Fruit fly (Drosophila melanogaster) whole organism, adult: ENCODE results near the gene Cdc5.

Source experiments
- CG7101 ChIP-seq: fragments of 200-800 bp; sonication (Bioruptor generic); optimal IDR thresholded peaks from 2 replicates; lab custom pipeline; 2018; ENCODE audit warnings: missing biosample characterization, mild to moderate bottlenecking, missing genetic modification characterization, moderate library complexity
- Crg-1 ChIP-seq: fragments of 200-800 bp; sonication (Bioruptor generic); optimal IDR thresholded peaks from 2 replicates; lab custom pipeline; 2016; ENCODE audit warnings: missing biosample characterization, missing genetic modification characterization

DNA sequence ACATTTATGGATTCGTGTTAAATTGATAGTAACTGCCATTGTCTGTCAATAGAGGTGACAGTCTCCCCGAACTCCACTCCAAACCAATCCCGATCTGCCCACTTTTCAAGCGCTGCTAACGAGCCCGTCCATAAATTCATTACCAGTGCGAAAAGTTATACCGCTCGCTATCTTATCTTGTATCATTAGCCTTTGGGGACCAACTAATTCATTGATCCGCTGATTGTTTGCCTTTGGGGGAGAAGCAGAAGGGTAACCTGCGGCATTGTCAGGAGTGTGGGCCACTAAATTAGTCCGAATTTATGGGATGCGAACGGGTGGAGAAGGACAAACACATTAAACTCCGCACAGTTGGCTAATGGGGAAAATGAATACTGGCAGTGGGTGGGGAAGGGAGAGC lies 24.0 kb downstream of the Cdc5 start:
- TF ChIP-seq Crg-1 (no peak), CG7101 (tag; lab: Kevin White, UChicago) (no peak)
